Worm (Caenorhabditis elegans): ENCODE measurements around the gene F46E10.2.

DNA sequence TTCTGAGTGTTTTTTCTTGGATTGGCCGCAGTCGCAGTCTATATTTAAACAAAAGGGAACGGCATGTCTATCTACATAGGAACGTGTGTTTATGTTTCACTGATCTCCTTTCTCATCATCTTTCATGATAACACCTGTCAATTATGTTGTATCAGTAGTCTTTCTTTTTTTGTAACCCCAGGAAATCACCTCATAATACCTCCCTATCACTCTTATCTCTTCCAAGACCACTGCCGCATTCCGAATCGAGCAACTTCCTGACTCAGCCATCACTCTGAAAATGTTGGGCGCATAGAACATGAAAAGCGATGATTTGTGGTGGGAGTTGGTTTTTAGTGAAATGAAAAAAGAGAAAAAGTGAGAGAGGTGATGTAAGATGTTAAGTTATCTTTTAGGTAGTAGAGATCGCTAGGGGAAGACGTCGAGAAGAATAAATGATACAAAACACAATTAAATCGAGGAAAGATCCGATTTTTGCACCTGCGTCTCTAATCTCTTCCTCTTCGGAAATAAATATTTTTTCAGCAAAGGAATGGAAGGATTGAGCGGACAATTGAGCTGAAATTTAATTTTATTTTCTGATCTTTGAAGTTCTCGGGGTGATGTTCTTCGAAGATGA, 2.8 kb downstream of the F46E10.2 start:
- no peak for TF ChIP-seq ceh-9 (tag; optimal IDR thresholded peaks at IDR 0.05)
- no peak for TF ChIP-seq ceh-19 (GFP tag; optimal IDR thresholded peaks at IDR 0.05)
- no peak for TF ChIP-seq hlh-15 (tag; optimal IDR thresholded peaks at IDR 0.05)
- TF ChIP-seq eyg-1 (tag; optimal IDR thresholded peaks at IDR 0.05), result no peak
- TF ChIP-seq pha-4 (tag; optimal IDR thresholded peaks at IDR 0.05), result no peak
- TF ChIP-seq unc-55 (GFP tag; optimal IDR thresholded peaks at IDR 0.05), result no peak
- no peak for TF ChIP-seq ama-1 (optimal IDR thresholded peaks at IDR 0.05)
- no peak for TF ChIP-seq pat-9 (tag; optimal IDR thresholded peaks at IDR 0.05)
- TF ChIP-seq K02D7.2 (tag; optimal IDR thresholded peaks at IDR 0.05), result no peak
